Worm (Caenorhabditis elegans) whole organism, young adult: ENCODE data around the gene lin-18.

Source experiments
- B0035.1 ChIP-seq: sonication (generic microtip); optimal IDR thresholded peaks from 2 replicates; lab custom pipeline; 2016; ENCODE audit warnings: missing genetic modification characterization, mild to moderate bottlenecking, missing compliant biosample characterization, missing genotype, missing genetic modification reagents
- B0261.1 ChIP-seq: sonication (generic microtip); optimal IDR thresholded peaks from 2 replicates; lab custom pipeline; 2016; ENCODE audit warnings: mild to moderate bottlenecking, missing genetic modification characterization, moderate library complexity, missing compliant biosample characterization
- C17E4.6 ChIP-seq: fragments of 200-800 bp; sonication (Bioruptor generic); IDR thresholded peaks from 2 replicates; pipeline ENCODE4 v1.3.6; 2022; ENCODE audit warnings: missing genetic modification reagents, missing genetic modification characterization, missing compliant biosample characterization
- K11D2.4 ChIP-seq: fragments of 200-800 bp; sonication (Bioruptor generic); IDR thresholded peaks from 2 replicates; pipeline ENCODE4 v1.3.6; 2022; ENCODE audit warnings: missing genetic modification reagents, missing genetic modification characterization, missing compliant biosample characterization
- Y53F4B.3 ChIP-seq: fragments of 200-800 bp; sonication (Bioruptor generic); IDR thresholded peaks from 2 replicates; pipeline ENCODE4 v1.3.6; 2022; ENCODE audit warnings: missing genetic modification reagents, missing genetic modification characterization, missing compliant biosample characterization
- Y56A3A.18 ChIP-seq: fragments of 200-800 bp; sonication (Bioruptor generic); IDR thresholded peaks from 2 replicates; pipeline ENCODE4 v1.3.6; 2022; ENCODE audit warnings: missing genetic modification reagents, missing genetic modification characterization, missing compliant biosample characterization
- akir-1 ChIP-seq: fragments of 200-800 bp; sonication (Bioruptor generic); optimal IDR thresholded peaks from 2 replicates; lab custom pipeline; 2018; ENCODE audit warnings: mild to moderate bottlenecking, missing genetic modification characterization, moderate library complexity, missing compliant biosample characterization
- ama-1 ChIP-seq, 3 experiments: fragments of 150-350 bp in 1 of 3; sonication (generic microtip) in 2 of 3; optimal IDR thresholded peaks; 2 replicates each; lab custom pipeline; 2014 to 2018; ENCODE audit warnings: missing biosample characterization in 2 of 3, missing genetic modification characterization in 2 of 3, missing genetic modification reagents in 2 of 3
- aptf-3 ChIP-seq: fragments of 200-800 bp; sonication (Bioruptor generic); IDR thresholded peaks from 2 replicates; pipeline ENCODE4 v1.3.6; 2022; ENCODE audit warnings: missing genetic modification characterization, missing compliant biosample characterization
- athp-1 ChIP-seq: sonication (generic microtip); optimal IDR thresholded peaks from 2 replicates; lab custom pipeline; 2017; ENCODE audit warnings: mild to moderate bottlenecking, missing genetic modification characterization, missing compliant biosample characterization
- attf-5 ChIP-seq: fragments of 200-800 bp; sonication (Bioruptor generic); optimal IDR thresholded peaks from 2 replicates; lab custom pipeline; 2018; ENCODE audit warnings: mild to moderate bottlenecking, missing genetic modification characterization, missing compliant biosample characterization
- cebp-1 ChIP-seq, 2 experiments: fragments of 200-800 bp in 1 of 2; sonication (Bioruptor generic) in 1 of 2; sonication (generic microtip) in 1 of 2; IDR thresholded peaks in 1 of 2; optimal IDR thresholded peaks in 1 of 2; 2 replicates each; pipeline versions ENCODE4 v1.3.6 to Lab custom; 2017 to 2022; ENCODE audit warnings: missing compliant biosample characterization in 2 of 2, missing genetic modification characterization in 2 of 2, mild to moderate bottlenecking in 1 of 2, missing genetic modification reagents in 1 of 2, moderate library complexity in 1 of 2
- ceh-100 ChIP-seq: fragments of 200-800 bp; sonication (Bioruptor generic); IDR thresholded peaks from 2 replicates; pipeline ENCODE4 v1.3.6; 2022; ENCODE audit warnings: missing genetic modification reagents, missing genetic modification characterization, missing compliant biosample characterization
- ceh-27 ChIP-seq: fragments of 200-800 bp; sonication (Bioruptor generic); optimal IDR thresholded peaks from 2 replicates; lab custom pipeline; 2018; ENCODE audit warnings: mild to moderate bottlenecking, missing genetic modification characterization, moderate library complexity, missing compliant biosample characterization
- chd-7 ChIP-seq: sonication (generic microtip); optimal IDR thresholded peaks from 2 replicates; lab custom pipeline; 2016; ENCODE audit warnings: mild to moderate bottlenecking, missing genetic modification characterization, moderate library complexity, missing compliant biosample characterization
- die-1 ChIP-seq: sonication (generic microtip); optimal IDR thresholded peaks from 2 replicates; lab custom pipeline; 2016; ENCODE audit warnings: missing genotype, mild to moderate bottlenecking, missing genetic modification characterization, missing compliant biosample characterization
- dox-1 ChIP-seq: fragments of 200-800 bp; sonication (Bioruptor generic); IDR thresholded peaks from 2 replicates; pipeline ENCODE4 v1.3.6; 2022; ENCODE audit warnings: missing genetic modification reagents, missing genetic modification characterization, missing compliant biosample characterization
- dpl-1 ChIP-seq: fragments of 150-350 bp; optimal IDR thresholded peaks from 2 replicates; lab custom pipeline; 2014; ENCODE audit warnings: missing biosample characterization, missing genetic modification reagents, missing genetic modification characterization
- egl-44 ChIP-seq: fragments of 200-800 bp; sonication (Bioruptor generic); IDR thresholded peaks from 2 replicates; pipeline ENCODE4 v1.3.6; 2022; ENCODE audit warnings: missing genetic modification reagents, missing genetic modification characterization, missing compliant biosample characterization
- egrh-3 ChIP-seq: fragments of 200-800 bp; sonication (Bioruptor generic); IDR thresholded peaks from 2 replicates; pipeline ENCODE4 v1.3.6; 2022; ENCODE audit warnings: missing genetic modification reagents, missing genetic modification characterization, missing compliant biosample characterization
- ekl-4 ChIP-seq: fragments of 200-800 bp; sonication (Bioruptor generic); IDR thresholded peaks from 2 replicates; pipeline ENCODE4 v1.3.6; 2022; ENCODE audit warnings: missing genetic modification reagents, missing genetic modification characterization, missing compliant biosample characterization
- ets-4 ChIP-seq: fragments of 200-800 bp; sonication (Bioruptor generic); optimal IDR thresholded peaks from 2 replicates; lab custom pipeline; 2018; ENCODE audit warnings: mild to moderate bottlenecking, missing genetic modification characterization, missing compliant biosample characterization
- fkh-3 ChIP-seq: sonication (generic microtip); optimal IDR thresholded peaks from 2 replicates; lab custom pipeline; 2016; ENCODE audit warnings: mild to moderate bottlenecking, missing genetic modification characterization, missing compliant biosample characterization
- hmg-1.2 ChIP-seq: fragments of 200-800 bp; sonication (Bioruptor generic); IDR thresholded peaks from 2 replicates; pipeline ENCODE4 v1.3.6; 2022; ENCODE audit warnings: missing genetic modification reagents, missing genetic modification characterization, missing compliant biosample characterization
- hsf-1 ChIP-seq: fragments of 200-800 bp; sonication (Bioruptor generic); IDR thresholded peaks from 2 replicates; pipeline ENCODE4 v1.3.6; 2022; ENCODE audit warnings: missing genetic modification reagents, missing genetic modification characterization, missing compliant biosample characterization
- let-526 ChIP-seq: fragments of 200-800 bp; sonication (Bioruptor generic); IDR thresholded peaks from 2 replicates; pipeline ENCODE4 v1.3.6; 2022; ENCODE audit warnings: missing genetic modification reagents, missing genetic modification characterization, missing compliant biosample characterization
- lin-40 ChIP-seq: sonication (generic microtip); optimal IDR thresholded peaks from 2 replicates; lab custom pipeline; 2016; ENCODE audit warnings: missing genetic modification characterization, mild to moderate bottlenecking, missing compliant biosample characterization, missing genotype, missing genetic modification reagents
- lin-54 ChIP-seq: fragments of 200-800 bp; sonication (Bioruptor generic); optimal IDR thresholded peaks from 2 replicates; lab custom pipeline; 2018; ENCODE audit warnings: mild to moderate bottlenecking, missing genetic modification characterization, missing compliant biosample characterization
- lir-1 ChIP-seq: fragments of 200-800 bp; sonication (Bioruptor generic); conservative IDR thresholded peaks from 2 replicates; pipeline ENCODE4 v1.3.6; 2022; ENCODE audit warnings: missing genetic modification reagents, missing genetic modification characterization, missing compliant biosample characterization
- lsy-27 ChIP-seq: sonication (generic microtip); optimal IDR thresholded peaks from 2 replicates; lab custom pipeline; 2017; ENCODE audit warnings: missing genetic modification characterization, mild to moderate bottlenecking, missing compliant biosample characterization, antibody characterized with exemption, missing genotype, borderline replicate concordance; ENCODE audit not compliant: insufficient read depth
- madf-10 ChIP-seq: sonication (generic microtip); optimal IDR thresholded peaks from 2 replicates; lab custom pipeline; 2016; ENCODE audit warnings: mild to moderate bottlenecking, missing genetic modification characterization, missing compliant biosample characterization
- nfya-1 ChIP-seq: sonication (generic microtip); optimal IDR thresholded peaks from 2 replicates; lab custom pipeline; 2017; ENCODE audit warnings: antibody characterized with exemption, missing compliant biosample characterization, missing genetic modification characterization, borderline replicate concordance; ENCODE audit not compliant: insufficient read depth
- nfyb-1 ChIP-seq: fragments of 200-800 bp; sonication (Bioruptor generic); IDR thresholded peaks from 2 replicates; pipeline ENCODE4 v1.3.6; 2022; ENCODE audit warnings: missing genetic modification reagents, missing genetic modification characterization, missing compliant biosample characterization
- nhr-179 ChIP-seq: sonication (generic microtip); optimal IDR thresholded peaks from 2 replicates; lab custom pipeline; 2016; ENCODE audit warnings: mild to moderate bottlenecking, missing genetic modification characterization, missing compliant biosample characterization
- nhr-80 ChIP-seq: sonication (generic microtip); optimal IDR thresholded peaks from 2 replicates; lab custom pipeline; 2016; ENCODE audit warnings: missing genetic modification characterization, missing compliant biosample characterization
- pbrm-1 ChIP-seq: fragments of 200-800 bp; sonication (Bioruptor generic); IDR thresholded peaks from 2 replicates; pipeline ENCODE4 v1.3.6; 2022; ENCODE audit warnings: missing genetic modification reagents, missing genetic modification characterization, missing compliant biosample characterization
- sea-2 ChIP-seq: fragments of 200-800 bp; sonication (Bioruptor generic); IDR thresholded peaks from 2 replicates; pipeline ENCODE4 v1.3.6; 2022; ENCODE audit warnings: missing genetic modification characterization, missing compliant biosample characterization
- snpc-4 ChIP-seq, 5 experiments: fragments of 150-350 bp in 1 of 5; sonication (generic microtip) in 4 of 5; optimal IDR thresholded peaks; 2 replicates each; lab custom pipeline; 2014 to 2018; ENCODE audit warnings: missing genetic modification characterization in 5 of 5, missing biosample characterization in 3 of 5, antibody characterized with exemption in 2 of 5, mild to moderate bottlenecking in 2 of 5, missing compliant biosample characterization in 2 of 5, missing genotype in 2 of 5, moderate library complexity in 2 of 5, missing genetic modification reagents in 1 of 5
- somi-1 ChIP-seq: fragments of 200-800 bp; sonication (Bioruptor generic); optimal IDR thresholded peaks from 2 replicates; lab custom pipeline; 2018; ENCODE audit warnings: mild to moderate bottlenecking, missing genetic modification characterization, missing compliant biosample characterization
- tbp1 ChIP-seq: fragments of 200-800 bp; sonication (Bioruptor generic); optimal IDR thresholded peaks from 2 replicates; lab custom pipeline; 2018; ENCODE audit warnings: mild to moderate bottlenecking, missing genetic modification characterization, missing compliant biosample characterization
- tlf-1 ChIP-seq: fragments of 200-800 bp; sonication (Bioruptor generic); optimal IDR thresholded peaks from 2 replicates; lab custom pipeline; 2018; ENCODE audit warnings: mild to moderate bottlenecking, missing genetic modification characterization, missing compliant biosample characterization
- unc-130 ChIP-seq: sonication (generic microtip); optimal IDR thresholded peaks from 2 replicates; lab custom pipeline; 2016; ENCODE audit warnings: missing genetic modification reagents, missing genetic modification characterization, missing compliant biosample characterization
- zfh-2 ChIP-seq: fragments of 200-800 bp; sonication (Bioruptor generic); conservative IDR thresholded peaks from 2 replicates; pipeline ENCODE4 v1.3.6; 2022; ENCODE audit warnings: missing genetic modification reagents, missing genetic modification characterization, missing compliant biosample characterization
- ztf-28 ChIP-seq: fragments of 200-800 bp; sonication (Bioruptor generic); IDR thresholded peaks from 2 replicates; pipeline ENCODE4 v1.3.6; 2022; ENCODE audit warnings: missing genetic modification reagents, missing genetic modification characterization, missing compliant biosample characterization
- ztf-3 ChIP-seq: fragments of 200-800 bp; sonication (Bioruptor generic); optimal IDR thresholded peaks from 2 replicates; lab custom pipeline; 2018; ENCODE audit warnings: mild to moderate bottlenecking, missing genetic modification characterization, missing compliant biosample characterization

The lin-18 gene

ce11 chrX:3944961-3945587, 13.3 kb upstream of the lin-18 start:
- TF ChIP-seq die-1 (tag; lab: Kevin White, UChicago), result no peak
- TF ChIP-seq B0035.1, result no peak
- no peak for TF ChIP-seq lir-1
- TF ChIP-seq ekl-4, result no peak
- no peak for TF ChIP-seq egl-44 (GFP tag; lab: Robert Waterston, UW)
- TF ChIP-seq C17E4.6 (GFP tag; lab: Robert Waterston, UW), result no peak
- TF ChIP-seq dpl-1, result no peak
- no peak for TF ChIP-seq B0261.1 (tag; lab: Kevin White, UChicago)
- no peak for TF ChIP-seq nhr-179 (tag; lab: Kevin White, UChicago)
- TF ChIP-seq ztf-3 (GFP tag; lab: Kevin White, UChicago), result no peak
- TF ChIP-seq aptf-3 (GFP tag; lab: Robert Waterston, UW), result no peak
- TF ChIP-seq ceh-100 (GFP tag; lab: Robert Waterston, UW), result no peak
- TF ChIP-seq, all 124 proteins: peak for 0

- TF ChIP-seq nhr-80 (tag; lab: Kevin White, UChicago) (peak; percentile 58), hsf-1 (no peak), sea-2 (GFP tag; lab: Robert Waterston, UW) (no peak), nfyb-1 (GFP tag; lab: Robert Waterston, UW) (0 out of 2 replicates have a peak, but pooled peaks have one; percentile 47), B0261.1 (tag; lab: Kevin White, UChicago) (no peak), nfya-1 (tag; lab: Kevin White, UChicago) (no peak), chd-7 (tag; lab: Kevin White, UChicago) (peak; percentile 3), akir-1 (no peak), somi-1 (GFP tag; lab: Kevin White, UChicago) (no peak), athp-1 (tag; lab: Kevin White, UChicago) (no peak), cebp-1 (GFP tag; IDR thresholded peaks at IDR 0.05; lab: Robert Waterston, UW) (no peak), cebp-1 (tag; optimal IDR thresholded peaks at IDR 0.05; lab: Kevin White, UChicago) (peak; percentile 66), pbrm-1 (GFP tag; lab: Robert Waterston, UW) (0 out of 2 replicates have a peak, but pooled peaks have one; percentile 30), Y56A3A.18 (GFP tag; lab: Robert Waterston, UW) (no peak), unc-130 (GFP tag; lab: Kevin White, UChicago) (no peak), Y53F4B.3 (GFP tag; lab: Robert Waterston, UW) (no peak), zfh-2 (GFP tag; lab: Robert Waterston, UW) (peak; percentile 98), ztf-28 (GFP tag; lab: Robert Waterston, UW) (0 out of 2 replicates have a peak, but pooled peaks have one; percentile 60), K11D2.4 (GFP tag; lab: Robert Waterston, UW) (peak; percentile 57; the same call in 1 of the 2 replicates), ets-4 (GFP tag; lab: Kevin White, UChicago) (no peak), ceh-27 (no peak), ama-1 (optimal IDR thresholded peaks at IDR 0.05; lab: Kevin White, UChicago) (no peak), ama-1 (GFP tag; optimal IDR thresholded peaks at IDR 0.05; lab: Kevin White, UChicago) (no peak), snpc-4 (GFP tag; optimal IDR thresholded peaks at IDR 0.05; lab: Kevin White, UChicago) (no peak), snpc-4 (tag; optimal IDR thresholded peaks at IDR 0.05; lab: Kevin White, UChicago) (peak in 1 of 4 experiments; percentile 35), ceh-100 (GFP tag; lab: Robert Waterston, UW) (no peak), egrh-3 (GFP tag; lab: Robert Waterston, UW) (peak; percentile 50; the same call in 1 of the 2 replicates), hmg-1.2 (GFP tag; lab: Robert Waterston, UW) (peak; percentile 63), fkh-3 (tag; lab: Kevin White, UChicago) (no peak), lin-40 (tag; lab: Kevin White, UChicago) (peak; percentile 14), madf-10 (tag; lab: Kevin White, UChicago) (peak; percentile 5), attf-5 (GFP tag; lab: Kevin White, UChicago) (peak; percentile 20), lin-54 (GFP tag; lab: Kevin White, UChicago) (no peak), lsy-27 (tag; lab: Kevin White, UChicago) (no peak), tbp1 (GFP tag; lab: Kevin White, UChicago) (peak; percentile 2), dox-1 (peak; percentile 54; the same call in 1 of the 2 replicates), let-526 (GFP tag; lab: Robert Waterston, UW) (no peak), tlf-1 (GFP tag; lab: Kevin White, UChicago) (no peak)
Observed at ce11 chrX:3945681-3946080, 12.7 kb upstream of the lin-18 start.
